Worm (Caenorhabditis elegans): ENCODE data around the gene dyf-4.

The dyf-4 gene

ce11 chrV:12532369-12532768, 6.8 kb upstream of the dyf-4 start:
- TF ChIP-seq unc-62 (GFP tag; optimal IDR thresholded peaks at IDR 0.05) = no peak
- TF ChIP-seq fos-1 (tag; optimal IDR thresholded peaks at IDR 0.05) = peak; percentile 66

ce11 chrV:12531084-12531483, 5.5 kb upstream of the dyf-4 start:
- no peak for TF ChIP-seq unc-62 (GFP tag; optimal IDR thresholded peaks at IDR 0.05)
- TF ChIP-seq lsy-2 (tag; optimal IDR thresholded peaks at IDR 0.05) = peak in 1 of 2 experiments; percentile 31
- peak; percentile 16 for TF ChIP-seq sma-9 (GFP tag; optimal IDR thresholded peaks at IDR 0.05)
- no peak for TF ChIP-seq sma-9 (tag; optimal IDR thresholded peaks at IDR 0.05)
- no peak for TF ChIP-seq elt-1 (tag; optimal IDR thresholded peaks at IDR 0.05)
- TF ChIP-seq zag-1 (tag; optimal IDR thresholded peaks at IDR 0.05) = no peak
- TF ChIP-seq ztf-4 (tag; optimal IDR thresholded peaks at IDR 0.05) = no peak
- no peak for TF ChIP-seq nhr-77 (tag; optimal IDR thresholded peaks at IDR 0.05)
- TF ChIP-seq nhr-25 (tag; optimal IDR thresholded peaks at IDR 0.05) = no peak
- peak; percentile 16 for TF ChIP-seq blmp-1 (tag; optimal IDR thresholded peaks at IDR 0.05; ENCODE audit: insufficient read depth)
- TF ChIP-seq nhr-21 (tag; optimal IDR thresholded peaks at IDR 0.05) = peak; percentile 39
- no peak for TF ChIP-seq alr-1 (tag; optimal IDR thresholded peaks at IDR 0.05)
- no peak for TF ChIP-seq aly-2 (tag; optimal IDR thresholded peaks at IDR 0.05)
- no peak for TF ChIP-seq nhr-129 (tag; optimal IDR thresholded peaks at IDR 0.05)
- TF ChIP-seq dmd-4 (tag; optimal IDR thresholded peaks at IDR 0.05) = peak; percentile 23
- peak; percentile 46 for TF ChIP-seq fos-1 (tag; optimal IDR thresholded peaks at IDR 0.05)
- TF ChIP-seq C34F6.9 (tag; optimal IDR thresholded peaks at IDR 0.05) = peak; percentile 23
- no peak for TF ChIP-seq ceh-16 (tag; optimal IDR thresholded peaks at IDR 0.05)
- TF ChIP-seq ceh-82 (tag; optimal IDR thresholded peaks at IDR 0.05) = no peak

ce11 chrV:12530129-12530528, 4.6 kb upstream of the dyf-4 start:
- TF ChIP-seq lin-13 (GFP tag; optimal IDR thresholded peaks at IDR 0.05) = no peak
- TF ChIP-seq nhr-23 (tag; optimal IDR thresholded peaks at IDR 0.05) = no peak
- TF ChIP-seq ceh-16 (tag; optimal IDR thresholded peaks at IDR 0.05) = peak; percentile 60
- TF ChIP-seq sem-4 (tag; optimal IDR thresholded peaks at IDR 0.05) = peak; percentile 48
- no peak for TF ChIP-seq snpc-4 (tag; optimal IDR thresholded peaks at IDR 0.05)
- TF ChIP-seq lsy-2 (tag; optimal IDR thresholded peaks at IDR 0.05) = peak in 1 of 2 experiments; percentile 32
- TF ChIP-seq mdl-1 (tag; optimal IDR thresholded peaks at IDR 0.05) = no peak
- no peak for TF ChIP-seq alr-1 (tag; optimal IDR thresholded peaks at IDR 0.05)
- no peak for TF ChIP-seq peb-1 (tag; optimal IDR thresholded peaks at IDR 0.05)
- no peak for TF ChIP-seq nhr-6 (tag; optimal IDR thresholded peaks at IDR 0.05)
- TF ChIP-seq egl-27 (tag; optimal IDR thresholded peaks at IDR 0.05) = peak; percentile 41
- peak; percentile 49 for TF ChIP-seq F13H6.1 (tag; optimal IDR thresholded peaks at IDR 0.05)
- no peak for TF ChIP-seq fos-1 (tag; optimal IDR thresholded peaks at IDR 0.05)
- TF ChIP-seq sma-9 (GFP tag; optimal IDR thresholded peaks at IDR 0.05) = peak; percentile 24
- no peak for TF ChIP-seq sma-9 (tag; optimal IDR thresholded peaks at IDR 0.05)
- TF ChIP-seq Y55F3AM.14 (GFP tag; optimal IDR thresholded peaks at IDR 0.05) = peak; percentile 67
- TF ChIP-seq ZK546.5 (tag; optimal IDR thresholded peaks at IDR 0.05) = no peak
- TF ChIP-seq crh-2 (tag; optimal IDR thresholded peaks at IDR 0.05) = peak; percentile 53
- TF ChIP-seq unc-55 (GFP tag; optimal IDR thresholded peaks at IDR 0.05) = peak; percentile 16
- TF ChIP-seq zag-1 (tag; optimal IDR thresholded peaks at IDR 0.05) = peak; percentile 30
- TF ChIP-seq C34F6.9 (tag; optimal IDR thresholded peaks at IDR 0.05) = peak; percentile 44
- TF ChIP-seq nhr-25 (tag; optimal IDR thresholded peaks at IDR 0.05) = no peak
- no peak for TF ChIP-seq mab-5 (tag; optimal IDR thresholded peaks at IDR 0.05)
- no peak for TF ChIP-seq nhr-10 (tag; optimal IDR thresholded peaks at IDR 0.05)

- no peak for TF ChIP-seq unc-39 (tag; optimal IDR thresholded peaks at IDR 0.05)
- peak; percentile 55 for TF ChIP-seq nhr-21 (tag; optimal IDR thresholded peaks at IDR 0.05)
- TF ChIP-seq mdl-1 (tag; optimal IDR thresholded peaks at IDR 0.05) = peak; percentile 2 to 63
- peak; percentile 63 for TF ChIP-seq sem-4 (tag; optimal IDR thresholded peaks at IDR 0.05)
- peak; percentile 96 for TF ChIP-seq sma-9 (GFP tag; optimal IDR thresholded peaks at IDR 0.05)
- no peak for TF ChIP-seq sma-9 (tag; optimal IDR thresholded peaks at IDR 0.05)
- TF ChIP-seq nhr-11 (tag; optimal IDR thresholded peaks at IDR 0.05) = no peak
- peak; percentile 65 for TF ChIP-seq nhr-25 (tag; optimal IDR thresholded peaks at IDR 0.05)
- no peak for TF ChIP-seq nhr-6 (tag; optimal IDR thresholded peaks at IDR 0.05)
- TF ChIP-seq skn-1 (tag; optimal IDR thresholded peaks at IDR 0.05) = no peak
- TF ChIP-seq sma-3 (GFP tag; optimal IDR thresholded peaks at IDR 0.05) = peak; percentile 61
- TF ChIP-seq blmp-1 (tag; optimal IDR thresholded peaks at IDR 0.05; ENCODE audit: insufficient read depth) = peak; percentile 62
- TF ChIP-seq fos-1 (tag; optimal IDR thresholded peaks at IDR 0.05) = peak; percentile 93
- no peak for TF ChIP-seq aly-2 (tag; optimal IDR thresholded peaks at IDR 0.05)
- peak; percentile 78 for TF ChIP-seq crh-2 (tag; optimal IDR thresholded peaks at IDR 0.05)
- TF ChIP-seq lin-13 (GFP tag; optimal IDR thresholded peaks at IDR 0.05) = peak; percentile 44
- no peak for TF ChIP-seq lin-11 (tag; optimal IDR thresholded peaks at IDR 0.05)
- TF ChIP-seq F13H6.1 (tag; optimal IDR thresholded peaks at IDR 0.05) = peak; percentile 81
- no peak for TF ChIP-seq nhr-23 (tag; optimal IDR thresholded peaks at IDR 0.05)
- TF ChIP-seq zag-1 (tag; optimal IDR thresholded peaks at IDR 0.05) = peak; percentile 74
- TF ChIP-seq mbf-1 (tag; optimal IDR thresholded peaks at IDR 0.05) = no peak
- TF ChIP-seq lsy-2 (tag; optimal IDR thresholded peaks at IDR 0.05) = peak in 1 of 2 experiments; percentile 76
- TF ChIP-seq C34F6.9 (tag; optimal IDR thresholded peaks at IDR 0.05) = peak; percentile 77
- peak; percentile 77 for TF ChIP-seq nhr-129 (tag; optimal IDR thresholded peaks at IDR 0.05)
- TF ChIP-seq Y55F3AM.14 (GFP tag; optimal IDR thresholded peaks at IDR 0.05) = peak; percentile 64
- TF ChIP-seq unc-62 (GFP tag; optimal IDR thresholded peaks at IDR 0.05) = no peak
- no peak for TF ChIP-seq ama-1 (optimal IDR thresholded peaks at IDR 0.05)
- no peak for TF ChIP-seq ztf-11 (tag; optimal IDR thresholded peaks at IDR 0.05)
- TF ChIP-seq nhr-10 (tag; optimal IDR thresholded peaks at IDR 0.05) = no peak
- TF ChIP-seq nhr-237 (tag; optimal IDR thresholded peaks at IDR 0.05) = no peak
- no peak for TF ChIP-seq ceh-82 (tag; optimal IDR thresholded peaks at IDR 0.05)
- peak; percentile 83 for TF ChIP-seq egl-27 (tag; optimal IDR thresholded peaks at IDR 0.05)
- TF ChIP-seq ztf-4 (tag; optimal IDR thresholded peaks at IDR 0.05) = no peak
- no peak for TF ChIP-seq ZK546.5 (tag; optimal IDR thresholded peaks at IDR 0.05)
- peak; percentile 25 for TF ChIP-seq peb-1 (tag; optimal IDR thresholded peaks at IDR 0.05)
Observed at ce11 chrV:12528919-12529318, 3.4 kb upstream of the dyf-4 start.

All from whole organism, L2 larva.